Worm (Caenorhabditis elegans) whole organism, mixed stage, embryonic: Measurements from ENCODE around the gene C39D10.8.
A peak's percentile ranks its signal among the peaks of the same experiment; 100 is the strongest.

ENCODE experiments used
- M03D4.4 ChIP-seq: sonication (generic microtip); optimal IDR thresholded peaks from 2 replicates; lab custom pipeline; 2017; ENCODE audit warnings: mild to moderate bottlenecking, missing genetic modification characterization, missing compliant biosample characterization
- bed-3 ChIP-seq: fragments of 200-800 bp; sonication (Bioruptor generic); optimal IDR thresholded peaks from 3 replicates; lab custom pipeline; 2018; ENCODE audit warnings: mild to moderate bottlenecking, missing genetic modification characterization, moderate library complexity, missing compliant biosample characterization
- blmp-1 ChIP-seq: fragments of 150-350 bp; optimal IDR thresholded peaks from 2 replicates; lab custom pipeline; 2014; ENCODE audit warnings: missing biosample characterization, missing genetic modification characterization
- ceh-39 ChIP-seq: fragments of 150-350 bp; optimal IDR thresholded peaks from 2 replicates; lab custom pipeline; 2014; ENCODE audit warnings: missing biosample characterization, missing genetic modification characterization
- ces-1 ChIP-seq: fragments of 150-350 bp; optimal IDR thresholded peaks from 2 replicates; lab custom pipeline; 2014; ENCODE audit warnings: missing biosample characterization, missing genetic modification reagents, missing genetic modification characterization
- cnd-1 ChIP-seq: fragments of 200-800 bp; sonication (Bioruptor generic); optimal IDR thresholded peaks from 2 replicates; lab custom pipeline; 2018; ENCODE audit warnings: mild to moderate bottlenecking, missing genetic modification characterization, missing compliant biosample characterization
- drap-1 ChIP-seq: fragments of 200-800 bp; sonication (Bioruptor generic); optimal IDR thresholded peaks from 3 replicates; lab custom pipeline; 2018; ENCODE audit warnings: mild to moderate bottlenecking, missing genetic modification characterization, missing compliant biosample characterization
- elt-1 ChIP-seq: sonication (generic microtip); optimal IDR thresholded peaks from 2 replicates; lab custom pipeline; 2017; ENCODE audit warnings: missing genetic modification characterization, mild to moderate bottlenecking, missing compliant biosample characterization, antibody characterized with exemption, moderate library complexity, borderline replicate concordance; ENCODE audit not compliant: insufficient read depth
- elt-3 ChIP-seq: fragments of 150-350 bp; optimal IDR thresholded peaks from 2 replicates; lab custom pipeline; 2014; ENCODE audit warnings: missing biosample characterization, missing genetic modification characterization
- flh-1 ChIP-seq: fragments of 200-800 bp; sonication (Bioruptor generic); optimal IDR thresholded peaks from 2 replicates; lab custom pipeline; 2018; ENCODE audit warnings: mild to moderate bottlenecking, missing genetic modification characterization, moderate library complexity, missing compliant biosample characterization
- ham-2 ChIP-seq: fragments of 200-800 bp; sonication (Bioruptor generic); optimal IDR thresholded peaks from 2 replicates; lab custom pipeline; 2018; ENCODE audit warnings: mild to moderate bottlenecking, missing genetic modification characterization, missing compliant biosample characterization
- hlh-1 ChIP-seq: fragments of 150-350 bp; optimal IDR thresholded peaks from 2 replicates; lab custom pipeline; 2014; ENCODE audit warnings: missing biosample characterization, missing genetic modification reagents, missing genetic modification characterization
- lin-13 ChIP-seq: fragments of 150-350 bp; optimal IDR thresholded peaks from 2 replicates; lab custom pipeline; 2014; ENCODE audit warnings: missing biosample characterization, missing genetic modification characterization
- lin-32 ChIP-seq: fragments of 200-800 bp; sonication (Bioruptor generic); optimal IDR thresholded peaks from 2 replicates; lab custom pipeline; 2018; ENCODE audit warnings: mild to moderate bottlenecking, missing genetic modification characterization, missing compliant biosample characterization
- mab-5 ChIP-seq: fragments of 150-350 bp; optimal IDR thresholded peaks from 2 replicates; lab custom pipeline; 2014; ENCODE audit warnings: missing biosample characterization, missing genetic modification characterization
- mep-1 ChIP-seq: fragments of 150-350 bp; optimal IDR thresholded peaks from 2 replicates; lab custom pipeline; 2017; ENCODE audit warnings: missing biosample characterization, missing genetic modification reagents, missing genetic modification characterization, inconsistent platforms
- mls-2 ChIP-seq: sonication (generic microtip); optimal IDR thresholded peaks from 2 replicates; lab custom pipeline; 2016; ENCODE audit warnings: mild to moderate bottlenecking, missing genetic modification characterization, moderate library complexity, missing compliant biosample characterization
- nhr-2 ChIP-seq: fragments of 150-350 bp; optimal IDR thresholded peaks from 2 replicates; lab custom pipeline; 2014; ENCODE audit warnings: missing biosample characterization, missing genetic modification characterization
- nhr-28 ChIP-seq: fragments of 150-350 bp; optimal IDR thresholded peaks from 2 replicates; lab custom pipeline; 2014; ENCODE audit warnings: missing biosample characterization, missing genetic modification characterization
- nhr-76 ChIP-seq: sonication (generic microtip); optimal IDR thresholded peaks from 2 replicates; lab custom pipeline; 2017; ENCODE audit warnings: missing biosample characterization, missing genetic modification characterization
- pha-4 ChIP-seq: fragments of 150-350 bp; optimal IDR thresholded peaks from 2 replicates; lab custom pipeline; 2018; ENCODE audit warnings: missing biosample characterization, missing genetic modification reagents, missing genetic modification characterization
- snpc-4 ChIP-seq: fragments of 150-350 bp; optimal IDR thresholded peaks from 2 replicates; lab custom pipeline; 2014; ENCODE audit warnings: missing biosample characterization, missing genetic modification characterization
- sptf-1 ChIP-seq: sonication (generic microtip); optimal IDR thresholded peaks from 2 replicates; lab custom pipeline; 2017; ENCODE audit warnings: mild to moderate bottlenecking, missing genetic modification characterization, moderate library complexity, missing compliant biosample characterization
- tbx-8 ChIP-seq: fragments of 200-800 bp; sonication (Bioruptor generic); optimal IDR thresholded peaks from 2 replicates; lab custom pipeline; 2018; ENCODE audit warnings: mild to moderate bottlenecking, missing genetic modification characterization, moderate library complexity, missing compliant biosample characterization
- unc-120 ChIP-seq: sonication (generic microtip); optimal IDR thresholded peaks from 2 replicates; lab custom pipeline; 2017; ENCODE audit warnings: missing genetic modification characterization, missing compliant biosample characterization; ENCODE audit not compliant: poor library complexity, severe bottlenecking
- unc-39 ChIP-seq: fragments of 150-350 bp; optimal IDR thresholded peaks from 2 replicates; lab custom pipeline; 2014; ENCODE audit warnings: missing biosample characterization, missing genetic modification characterization
- unc-62 ChIP-seq: fragments of 150-350 bp; optimal IDR thresholded peaks from 2 replicates; lab custom pipeline; 2014; ENCODE audit warnings: missing biosample characterization, missing genetic modification reagents, missing genetic modification characterization
- zip-8 ChIP-seq: fragments of 150-350 bp; optimal IDR thresholded peaks from 2 replicates; lab custom pipeline; 2014; ENCODE audit warnings: missing biosample characterization, missing genetic modification characterization
- ztf-11 ChIP-seq: fragments of 150-350 bp; optimal IDR thresholded peaks from 2 replicates; lab custom pipeline; 2014; ENCODE audit warnings: missing biosample characterization, missing genetic modification characterization

The C39D10.8 gene

DNA sequence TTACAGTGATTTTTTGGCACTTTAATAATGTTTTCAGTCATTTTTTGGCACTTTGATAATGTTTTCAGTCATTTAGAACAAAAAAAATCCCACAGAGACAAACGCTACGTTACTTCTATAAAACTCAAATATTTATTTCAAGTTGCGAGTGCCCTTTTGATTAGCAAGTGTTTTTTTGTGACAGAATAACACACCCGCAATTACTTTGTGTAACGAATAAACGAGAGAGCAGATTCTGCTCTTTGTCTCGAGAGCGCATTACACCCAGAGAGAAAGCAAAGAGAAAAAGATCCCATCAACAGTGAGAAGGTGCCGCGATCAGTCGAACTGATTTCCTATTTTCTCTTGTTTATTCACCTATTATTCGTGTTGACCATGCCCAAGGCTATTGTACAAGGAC is 3.2 kb upstream of the C39D10.8 start, which contains the start of gene pcyt-2.2:
Gene pcyt-2.2, plus strand, starts transcription at position 301 of the 400 bp plus-strand sequence.
- TF ChIP-seq snpc-4 (tag; lab: Kevin White, UChicago) = no peak
- peak; percentile 36 for TF ChIP-seq unc-62 (GFP tag; lab: Kevin White, UChicago)
- TF ChIP-seq hlh-1 = peak; percentile 51
- TF ChIP-seq, all 35 proteins: peak for 2

DNA sequence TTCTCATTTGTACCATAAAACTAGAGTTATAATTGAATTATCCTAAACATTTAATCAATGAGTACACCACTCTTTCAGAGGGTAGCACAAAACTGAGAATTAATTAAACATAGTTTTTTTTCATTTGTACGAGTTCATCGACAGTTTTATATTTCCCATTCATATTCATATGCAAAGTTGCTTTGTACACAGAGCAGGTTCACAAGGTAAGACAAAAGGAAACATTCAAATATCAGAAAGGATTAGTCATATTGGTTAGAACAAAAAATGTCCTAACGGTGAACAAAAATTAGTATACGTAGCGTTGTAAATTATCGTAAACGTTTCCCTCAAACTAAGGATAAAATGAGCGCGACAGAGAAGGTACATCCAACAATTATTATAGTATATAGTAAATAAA is 559 bp upstream of the C39D10.8 start:
- TF ChIP-seq lin-13 (tag; lab: Kevin White, UChicago) = no peak
- no peak for TF ChIP-seq drap-1
- TF ChIP-seq lin-32 (GFP tag; lab: Kevin White, UChicago) = no peak
- TF ChIP-seq blmp-1 (tag; lab: Kevin White, UChicago) = no peak
- no peak for TF ChIP-seq hlh-1
- no peak for TF ChIP-seq elt-3 (tag; lab: Kevin White, UChicago)
- TF ChIP-seq nhr-76 (tag; lab: Kevin White, UChicago) = no peak
- no peak for TF ChIP-seq sptf-1
- TF ChIP-seq nhr-2 (tag; lab: Kevin White, UChicago) = no peak
- TF ChIP-seq mep-1 = no peak
- no peak for TF ChIP-seq M03D4.4 (tag; lab: Kevin White, UChicago)
- no peak for TF ChIP-seq unc-62 (GFP tag; lab: Kevin White, UChicago)
- TF ChIP-seq pha-4 (tag; lab: Kevin White, UChicago) = no peak
- TF ChIP-seq tbx-8 (GFP tag; lab: Kevin White, UChicago) = no peak
- no peak for TF ChIP-seq nhr-28 (tag; lab: Kevin White, UChicago)
- TF ChIP-seq flh-1 = no peak
- TF ChIP-seq ceh-39 (tag; lab: Kevin White, UChicago) = no peak
- no peak for TF ChIP-seq mab-5 (tag; lab: Kevin White, UChicago)
- no peak for TF ChIP-seq elt-1 (tag; lab: Kevin White, UChicago)

DNA sequence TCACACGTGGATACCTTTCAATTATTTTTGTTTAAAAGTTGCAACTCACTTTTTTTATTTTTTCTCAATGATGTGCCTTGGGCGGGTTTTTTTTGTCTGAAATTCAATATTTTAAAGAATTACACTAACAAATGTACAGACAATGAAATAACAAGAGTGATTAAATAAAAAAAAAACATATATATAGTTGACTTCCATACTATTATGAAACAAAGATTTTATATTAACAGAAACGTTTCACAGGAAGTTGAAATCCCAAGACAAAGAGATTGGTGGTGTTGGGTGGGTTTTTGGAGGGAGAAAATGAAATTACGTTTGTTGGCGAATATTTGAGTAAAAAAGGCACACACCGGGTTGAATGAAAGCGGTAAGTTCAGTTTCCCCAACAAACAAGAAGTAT is 4.9 kb downstream of the C39D10.8 start, which contains the start of gene cca-1:
Gene cca-1, minus strand, starts transcription at position 101 of the 400 bp plus-strand sequence.
- TF ChIP-seq ceh-39 (tag; lab: Kevin White, UChicago) (no peak), bed-3 (no peak), M03D4.4 (tag; lab: Kevin White, UChicago) (no peak), blmp-1 (tag; lab: Kevin White, UChicago) (no peak), mep-1 (no peak), unc-39 (no peak), nhr-2 (tag; lab: Kevin White, UChicago) (no peak), mab-5 (tag; lab: Kevin White, UChicago) (no peak), nhr-28 (tag; lab: Kevin White, UChicago) (no peak), ham-2 (GFP tag; lab: Kevin White, UChicago) (no peak), snpc-4 (tag; lab: Kevin White, UChicago) (no peak), nhr-76 (tag; lab: Kevin White, UChicago) (no peak), lin-13 (tag; lab: Kevin White, UChicago) (no peak), elt-3 (tag; lab: Kevin White, UChicago) (no peak), mls-2 (tag; lab: Kevin White, UChicago) (no peak), unc-62 (GFP tag; lab: Kevin White, UChicago) (no peak), pha-4 (tag; lab: Kevin White, UChicago) (no peak), elt-1 (tag; lab: Kevin White, UChicago) (no peak)
- TF ChIP-seq, all 35 proteins: peak for 0

DNA sequence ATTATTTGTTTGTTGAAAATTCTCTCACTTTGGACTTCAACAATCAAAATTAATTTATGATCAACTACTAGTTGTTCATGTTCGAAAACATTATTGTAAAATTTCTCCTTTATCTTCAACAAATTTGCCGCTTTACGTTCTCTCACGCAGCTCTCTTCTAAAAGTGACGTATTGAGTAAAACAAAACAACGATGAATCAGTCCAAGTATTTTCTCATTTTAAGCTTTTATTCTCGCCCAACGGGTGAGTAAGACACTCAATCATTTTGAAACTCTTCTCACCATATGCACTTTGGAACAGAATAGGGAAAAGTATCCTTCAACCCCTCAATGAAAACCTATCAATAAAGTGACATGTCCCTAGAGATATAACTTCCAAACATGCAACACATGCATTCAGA is 7.4 kb downstream of the C39D10.8 start:
- TF ChIP-seq nhr-2 (tag; lab: Kevin White, UChicago) = no peak
- TF ChIP-seq unc-120 (tag; lab: Kevin White, UChicago) = no peak
- no peak for TF ChIP-seq drap-1
- TF ChIP-seq zip-8 (tag; lab: Kevin White, UChicago) = no peak
- TF ChIP-seq cnd-1 (tag; lab: Kevin White, UChicago) = no peak
- no peak for TF ChIP-seq mab-5 (tag; lab: Kevin White, UChicago)
- no peak for TF ChIP-seq sptf-1
- TF ChIP-seq mep-1 = no peak
- no peak for TF ChIP-seq bed-3
- no peak for TF ChIP-seq lin-32 (GFP tag; lab: Kevin White, UChicago)
- no peak for TF ChIP-seq mls-2 (tag; lab: Kevin White, UChicago)
- TF ChIP-seq tbx-8 (GFP tag; lab: Kevin White, UChicago) = no peak
- no peak for TF ChIP-seq flh-1
- TF ChIP-seq ztf-11 (tag; lab: Kevin White, UChicago) = no peak

DNA sequence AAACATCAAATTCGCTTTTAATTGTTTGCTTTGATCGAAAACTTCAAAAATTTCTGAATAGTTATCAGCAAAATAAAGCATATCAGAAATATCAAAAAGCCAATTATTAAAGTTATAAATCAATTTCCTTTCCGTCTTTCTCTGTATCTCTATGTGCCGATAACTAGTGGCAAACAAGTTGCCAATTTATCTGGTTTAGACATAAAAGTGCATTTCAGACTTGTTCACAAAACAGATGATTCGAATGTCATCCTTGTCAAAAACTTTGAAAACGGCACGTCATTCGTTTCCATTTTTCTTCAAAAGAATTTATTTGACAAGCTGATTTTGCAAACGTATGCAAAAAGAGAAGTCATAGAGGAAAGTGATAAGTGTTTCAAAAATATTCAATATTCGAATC is 13.4 kb downstream of the C39D10.8 start:
- TF ChIP-seq mep-1 (no peak), ces-1 (GFP tag; lab: Kevin White, UChicago) (no peak), flh-1 (no peak), unc-39 (no peak), sptf-1 (no peak)
